Fruit fly (Drosophila melanogaster) whole organism, embryonic: ENCODE results near the gene CG5498.
A peak's percentile ranks its signal among the peaks of the same experiment; 100 is the strongest.

Source experiments
- Ada2b ChIP-seq: fragments of 200-800 bp; sonication (Bioruptor generic); IDR thresholded peaks from 2 replicates; pipeline ENCODE4 v1.3.6; 2022; ENCODE audit warnings: missing biosample characterization, missing genetic modification characterization
- Atf-2 ChIP-seq: fragments of 200-800 bp; sonication (Bioruptor generic); optimal IDR thresholded peaks from 2 replicates; lab custom pipeline; 2016; ENCODE audit warnings: missing biosample characterization, missing genetic modification characterization
- Bdp1 ChIP-seq: fragments of 200-800 bp; sonication (Bioruptor generic); optimal IDR thresholded peaks from 3 replicates; lab custom pipeline; 2016; ENCODE audit warnings: missing biosample characterization, missing genetic modification characterization
- Bteb2 ChIP-seq: fragments of 200-800 bp; sonication (Bioruptor generic); optimal IDR thresholded peaks from 2 replicates; lab custom pipeline; 2016; ENCODE audit warnings: missing biosample characterization, missing genetic modification characterization
- C15 ChIP-seq: fragments of 200-800 bp; sonication (Bioruptor generic); IDR thresholded peaks from 3 replicates; pipeline ENCODE4 v1.3.6; 2022; ENCODE audit warnings: missing biosample characterization, missing genetic modification characterization
- CG10366 ChIP-seq: fragments of 200-800 bp; sonication (Bioruptor generic); IDR thresholded peaks from 2 replicates; pipeline ENCODE4 v1.3.6; 2022; ENCODE audit warnings: missing biosample characterization, missing genetic modification characterization
- CG14667 ChIP-seq: fragments of 200-800 bp; sonication (Bioruptor generic); IDR thresholded peaks from 2 replicates; pipeline ENCODE4 v1.3.6; 2022; ENCODE audit warnings: missing biosample characterization, missing genetic modification characterization
- CG14860 ChIP-seq: fragments of 200-800 bp; sonication (Bioruptor generic); IDR thresholded peaks from 3 replicates; pipeline ENCODE4 v1.3.6; 2022; ENCODE audit warnings: missing biosample characterization, missing genetic modification characterization; ENCODE audit not compliant: partially characterized antibody
- CG15514 ChIP-seq: fragments of 200-800 bp; sonication (Bioruptor generic); optimal IDR thresholded peaks from 3 replicates; lab custom pipeline; 2017; ENCODE audit warnings: missing biosample characterization, missing genetic modification characterization, mild to moderate bottlenecking, moderate library complexity, missing genetic modification reagents
- CG15601 ChIP-seq: fragments of 200-800 bp; sonication (Bioruptor generic); optimal IDR thresholded peaks from 3 replicates; lab custom pipeline; 2019; ENCODE audit warnings: missing biosample characterization, mild to moderate bottlenecking, missing genetic modification characterization, moderate library complexity
- CG17361 ChIP-seq: fragments of 200-800 bp; sonication (Bioruptor generic); IDR thresholded peaks from 3 replicates; pipeline ENCODE4 v1.3.6; 2022; ENCODE audit warnings: missing biosample characterization, missing genetic modification characterization
- CG17568 ChIP-seq: fragments of 200-800 bp; sonication (Bioruptor generic); optimal IDR thresholded peaks from 2 replicates; lab custom pipeline; 2018; ENCODE audit warnings: missing biosample characterization, mild to moderate bottlenecking, missing genetic modification characterization, moderate library complexity
- CG17802 ChIP-seq: fragments of 200-800 bp; sonication (Bioruptor generic); optimal IDR thresholded peaks from 2 replicates; lab custom pipeline; 2018; ENCODE audit warnings: missing biosample characterization, mild to moderate bottlenecking, missing genetic modification characterization, moderate library complexity
- CG18011 ChIP-seq: fragments of 200-800 bp; sonication (Bioruptor generic); optimal IDR thresholded peaks from 2 replicates; lab custom pipeline; 2017; ENCODE audit warnings: missing biosample characterization, missing genetic modification characterization, mild to moderate bottlenecking, moderate library complexity, missing genotype
- CG2712 ChIP-seq: fragments of 200-800 bp; optimal IDR thresholded peaks from 3 replicates; lab custom pipeline; 2019; ENCODE audit warnings: missing biosample characterization, mild to moderate bottlenecking, missing genetic modification characterization, moderate library complexity
- CG30020 ChIP-seq: fragments of 200-800 bp; optimal IDR thresholded peaks from 2 replicates; lab custom pipeline; 2019; ENCODE audit warnings: missing biosample characterization, mild to moderate bottlenecking, missing genetic modification characterization, moderate library complexity
- CG6272 ChIP-seq: fragments of 200-800 bp; sonication (Bioruptor generic); IDR thresholded peaks from 2 replicates; pipeline ENCODE4 v1.3.6; 2022; ENCODE audit warnings: missing biosample characterization, missing genetic modification characterization
- CG6813 ChIP-seq: fragments of 200-800 bp; sonication (Bioruptor generic); optimal IDR thresholded peaks from 2 replicates; lab custom pipeline; 2017; ENCODE audit warnings: missing biosample characterization, missing genetic modification characterization, mild to moderate bottlenecking, moderate library complexity, missing genetic modification reagents
- CG8388 ChIP-seq: fragments of 200-800 bp; sonication (Bioruptor generic); optimal IDR thresholded peaks from 2 replicates; lab custom pipeline; 2019; ENCODE audit warnings: missing biosample characterization, mild to moderate bottlenecking, missing genetic modification characterization, moderate library complexity
- Dip3 ChIP-seq: fragments of 200-800 bp; sonication (Bioruptor generic); optimal IDR thresholded peaks from 3 replicates; lab custom pipeline; 2016; ENCODE audit warnings: missing biosample characterization, missing genetic modification characterization
- E2f1 ChIP-seq: fragments of 200-800 bp; sonication (Bioruptor generic); IDR thresholded peaks from 2 replicates; pipeline ENCODE4 v1.3.6; 2022; ENCODE audit warnings: missing biosample characterization, missing genetic modification characterization
- E2f2 ChIP-seq: fragments of 200-800 bp; sonication (Bioruptor generic); IDR thresholded peaks from 2 replicates; pipeline ENCODE4 v1.3.6; 2022; ENCODE audit warnings: missing biosample characterization, missing genetic modification characterization
- ERR ChIP-seq: fragments of 200-800 bp; sonication (Bioruptor generic); optimal IDR thresholded peaks from 2 replicates; lab custom pipeline; 2016; ENCODE audit warnings: missing biosample characterization, missing genetic modification characterization
- HHEX ChIP-seq: fragments of 200-800 bp; sonication (Bioruptor generic); optimal IDR thresholded peaks from 3 replicates; lab custom pipeline; 2017; ENCODE audit warnings: missing biosample characterization, mild to moderate bottlenecking, missing genetic modification characterization, missing genetic modification reagents
- Oaz ChIP-seq: fragments of 200-800 bp; sonication (Bioruptor generic); IDR thresholded peaks from 2 replicates; pipeline ENCODE4 v1.3.6; 2022; ENCODE audit warnings: missing biosample characterization, missing genetic modification characterization
- Opbp ChIP-seq: fragments of 200-800 bp; sonication (Bioruptor generic); IDR thresholded peaks from 3 replicates; pipeline ENCODE4 v1.3.6; 2022; ENCODE audit warnings: missing biosample characterization, missing genetic modification characterization; ENCODE audit not compliant: partially characterized antibody
- Optix ChIP-seq: fragments of 200-800 bp; sonication (Bioruptor generic); IDR thresholded peaks from 3 replicates; pipeline ENCODE4 v1.3.6; 2022; ENCODE audit warnings: missing biosample characterization, missing genetic modification characterization
- ab ChIP-seq: fragments of 200-800 bp; sonication (Bioruptor generic); optimal IDR thresholded peaks from 2 replicates; lab custom pipeline; 2016; ENCODE audit warnings: missing biosample characterization, missing genetic modification characterization
- ap ChIP-seq: fragments of 200-800 bp; sonication (Bioruptor generic); IDR thresholded peaks from 2 replicates; pipeline ENCODE4 v1.3.6; 2022; ENCODE audit warnings: missing biosample characterization, missing genetic modification characterization
- br ChIP-seq: fragments of >200 bp; optimal IDR thresholded peaks from 2 replicates; lab custom pipeline; 2017
- cad ChIP-seq: fragments of >200 bp; optimal IDR thresholded peaks from 2 replicates; lab custom pipeline; 2017; ENCODE audit warnings: missing biosample characterization, missing genetic modification characterization
- cg ChIP-seq: fragments of 200-800 bp; sonication (Bioruptor generic); optimal IDR thresholded peaks from 3 replicates; lab custom pipeline; 2019; ENCODE audit warnings: missing biosample characterization, mild to moderate bottlenecking, missing genetic modification characterization, moderate library complexity
- chinmo ChIP-seq: fragments of 200-800 bp; sonication (Bioruptor generic); IDR thresholded peaks from 4 replicates; pipeline ENCODE4 v1.3.6; 2022; ENCODE audit warnings: missing biosample characterization, missing genetic modification characterization; ENCODE audit not compliant: partially characterized antibody
- ci ChIP-seq: fragments of 200-800 bp; sonication (Bioruptor generic); IDR thresholded peaks from 3 replicates; pipeline ENCODE4 v1.3.6; 2022; ENCODE audit warnings: missing biosample characterization, missing genetic modification characterization
- corto ChIP-seq: fragments of 200-800 bp; sonication (Bioruptor generic); optimal IDR thresholded peaks from 2 replicates; lab custom pipeline; 2016; ENCODE audit warnings: missing biosample characterization, mild to moderate bottlenecking, missing genetic modification characterization, moderate library complexity
- dimm ChIP-seq: fragments of 200-800 bp; sonication (Bioruptor generic); IDR thresholded peaks from 2 replicates; pipeline ENCODE4 v1.3.6; 2022; ENCODE audit warnings: missing biosample characterization, missing genetic modification characterization
- dysf ChIP-seq: fragments of 200-800 bp; sonication (Bioruptor generic); IDR thresholded peaks from 3 replicates; pipeline ENCODE4 v1.3.6; 2022; ENCODE audit warnings: missing biosample characterization, missing genetic modification characterization
- eyg ChIP-seq: fragments of 200-800 bp; sonication (Bioruptor generic); optimal IDR thresholded peaks from 3 replicates; lab custom pipeline; 2016; ENCODE audit warnings: missing biosample characterization, missing genetic modification characterization
- gce ChIP-seq: fragments of 200-800 bp; sonication (Bioruptor generic); IDR thresholded peaks from 3 replicates; pipeline ENCODE4 v1.3.6; 2022; ENCODE audit warnings: missing biosample characterization, missing genetic modification characterization
- kah ChIP-seq: fragments of 200-800 bp; sonication (Bioruptor generic); optimal IDR thresholded peaks from 2 replicates; lab custom pipeline; 2018; ENCODE audit warnings: missing biosample characterization, mild to moderate bottlenecking, missing genetic modification characterization
- mam ChIP-seq: fragments of 200-800 bp; sonication (Bioruptor generic); optimal IDR thresholded peaks from 3 replicates; lab custom pipeline; 2016; ENCODE audit warnings: missing biosample characterization, missing genetic modification characterization
- nom ChIP-seq: fragments of 200-800 bp; sonication (Bioruptor generic); optimal IDR thresholded peaks from 2 replicates; lab custom pipeline; 2017; ENCODE audit warnings: missing biosample characterization, missing genetic modification characterization, mild to moderate bottlenecking, moderate library complexity, missing genetic modification reagents
- odd ChIP-seq: fragments of 200-800 bp; sonication (Bioruptor generic); optimal IDR thresholded peaks from 2 replicates; lab custom pipeline; 2017; ENCODE audit warnings: missing biosample characterization, mild to moderate bottlenecking, missing genetic modification characterization
- onecut ChIP-seq: fragments of 200-800 bp; sonication (Bioruptor generic); IDR thresholded peaks from 2 replicates; pipeline ENCODE4 v1.3.6; 2022; ENCODE audit warnings: missing biosample characterization, missing genetic modification characterization
- otp ChIP-seq: fragments of 200-800 bp; sonication (Bioruptor generic); IDR thresholded peaks from 3 replicates; pipeline ENCODE4, ENCODE4 v1.3.6; 2022; ENCODE audit warnings: missing biosample characterization, missing genetic modification characterization
- sim ChIP-seq: fragments of 200-800 bp; sonication (Bioruptor generic); IDR thresholded peaks from 2 replicates; pipeline ENCODE4 v1.3.6; 2022; ENCODE audit warnings: missing biosample characterization, missing genetic modification characterization
- tio ChIP-seq: fragments of 200-800 bp; sonication (Bioruptor generic); optimal IDR thresholded peaks from 2 replicates; lab custom pipeline; 2017; ENCODE audit warnings: missing biosample characterization, missing genetic modification characterization, inconsistent platforms
- zfh1 ChIP-seq: fragments of 200-800 bp; sonication (Bioruptor generic); IDR thresholded peaks from 3 replicates; pipeline ENCODE4 v1.3.6; 2022; ENCODE audit warnings: missing biosample characterization, missing genetic modification characterization

The CG5498 gene

dm6 chr3L:20398243-20399222 is 14.6 kb upstream of the CG5498 start (continued):
- TF ChIP-seq onecut (GFP tag; lab: Robert Waterston, UW) (peak; percentile 68), cg (GFP tag; lab: Kevin White, UChicago) (peak; percentile 51), otp (GFP tag; lab: Robert Waterston, UW) (0 out of 3 replicates have a peak, but pooled peaks have one; percentile 27), Dip3 (GFP tag; lab: Kevin White, UChicago) (peak; percentile 72), nom (GFP tag; lab: Kevin White, UChicago) (no peak), CG17802 (peak; percentile 56), tio (peak; percentile 88), odd (GFP tag; lab: Kevin White, UChicago) (peak; percentile 82), corto (GFP tag; lab: Kevin White, UChicago) (peak; percentile 71), eyg (peak; percentile 47), cad (GFP tag; lab: Kevin White, UChicago) (no peak), br (lab: Kevin White, UChicago) (no peak), CG18011 (GFP tag; lab: Kevin White, UChicago) (peak; percentile 68), ap (GFP tag; lab: Robert Waterston, UW) (peak; percentile 50), CG10366 (peak; percentile 67), CG6272 (GFP tag; lab: Robert Waterston, UW) (peak; percentile 53), CG8388 (GFP tag; lab: Kevin White, UChicago) (peak; percentile 84), CG14860 (GFP tag; lab: Robert Waterston, UW) (no peak), Bteb2 (GFP tag; lab: Kevin White, UChicago) (peak; percentile 71), E2f1 (GFP tag; lab: Robert Waterston, UW) (peak; percentile 78), zfh1 (peak; percentile 64; the same call in 1 of the 3 replicates), dimm (no peak), Ada2b (GFP tag; lab: Robert Waterston, UW) (peak; percentile 72), kah (peak; percentile 93), C15 (0 out of 3 replicates have a peak, but pooled peaks have one; percentile 51), E2f2 (GFP tag; lab: Robert Waterston, UW) (peak; percentile 50; the same call in 1 of the 2 replicates), dysf (GFP tag; lab: Robert Waterston, UW) (peak; percentile 89), CG17361 (GFP tag; lab: Robert Waterston, UW) (peak; percentile 93), mam (GFP tag; lab: Kevin White, UChicago) (peak; percentile 77), CG2712 (tag; lab: Kevin White, UChicago) (peak; percentile 90), ERR (GFP tag; lab: Kevin White, UChicago) (peak; percentile 3), chinmo (GFP tag; lab: Robert Waterston, UW) (peak; percentile 88), Optix (GFP tag; lab: Robert Waterston, UW) (0 out of 3 replicates have a peak, but pooled peaks have one; percentile 21), CG15514 (GFP tag; lab: Kevin White, UChicago) (peak; percentile 55), CG14667 (GFP tag; lab: Robert Waterston, UW) (peak; percentile 47), gce (peak; percentile 51; the same call in 1 of the 3 replicates), CG15601 (tag; lab: Kevin White, UChicago) (peak; percentile 82), HHEX (GFP tag; lab: Kevin White, UChicago) (peak; percentile 85), Bdp1 (peak; percentile 63), Atf-2 (GFP tag; lab: Kevin White, UChicago) (peak; percentile 63), Opbp (GFP tag; lab: Robert Waterston, UW) (no peak), ab (peak; percentile 62), CG6813 (GFP tag; lab: Kevin White, UChicago) (peak; percentile 67), CG17568 (GFP tag; lab: Kevin White, UChicago) (peak; percentile 76), CG30020 (tag; lab: Kevin White, UChicago) (peak; percentile 66), Oaz (peak; percentile 59), sim (GFP tag; lab: Robert Waterston, UW) (no peak; the same call in 1 of the 2 replicates), ci (GFP tag; lab: Robert Waterston, UW) (peak; percentile 48; the same call in 2 of the 3 replicates)
